Fruit fly (Drosophila melanogaster): ENCODE measurements around the gene pll.

pll gene

dm6 chr3R:27253136-27253920 is at the start of gene pll (continued):
- TF ChIP-seq CG11294 (GFP tag; IDR thresholded peaks at IDR 0.05) (peak; percentile 70; the same call in 1 of the 2 replicates), CG6808 (GFP tag; optimal IDR thresholded peaks at IDR 0.05) (no peak), dac (GFP tag; optimal IDR thresholded peaks at IDR 0.05) (no peak), CG10669 (GFP tag; optimal IDR thresholded peaks at IDR 0.05) (peak; percentile 65), CG15336 (GFP tag; IDR thresholded peaks at IDR 0.05) (peak; percentile 80), achi (GFP tag; optimal IDR thresholded peaks at IDR 0.05) (no peak), fd85E (GFP tag; optimal IDR thresholded peaks at IDR 0.05) (no peak), CG3919 (GFP tag; optimal IDR thresholded peaks at IDR 0.05) (peak; percentile 89), OdsH (GFP tag; optimal IDR thresholded peaks at IDR 0.05) (no peak)

dm6 chr3R:27294113-27294512 is 41.1 kb upstream of the pll start:
- no peak for TF ChIP-seq pdm3 (GFP tag; optimal IDR thresholded peaks at IDR 0.05)
- TF ChIP-seq dac (GFP tag; optimal IDR thresholded peaks at IDR 0.05), result no peak
- TF ChIP-seq CG11294 (GFP tag; IDR thresholded peaks at IDR 0.05), result no peak
- no peak for TF ChIP-seq CG11762 (GFP tag; optimal IDR thresholded peaks at IDR 0.05; ENCODE audit: insufficient read depth)
- no peak for TF ChIP-seq topi (GFP tag; optimal IDR thresholded peaks at IDR 0.05)
- TF ChIP-seq CG10669 (GFP tag; optimal IDR thresholded peaks at IDR 0.05), result no peak
- no peak for TF ChIP-seq CG6276 (GFP tag; optimal IDR thresholded peaks at IDR 0.05)
- TF ChIP-seq eg (GFP tag; IDR thresholded peaks at IDR 0.05), result no peak
- no peak for TF ChIP-seq CG8119 (GFP tag; IDR thresholded peaks at IDR 0.05)
- TF ChIP-seq Sox15 (GFP tag; optimal IDR thresholded peaks at IDR 0.05), result no peak

- TF ChIP-seq Ets96B (tag; optimal IDR thresholded peaks at IDR 0.05), result no peak
- no peak for TF ChIP-seq CG31627 (GFP tag; optimal IDR thresholded peaks at IDR 0.05)
- no peak for TF ChIP-seq Smox (GFP tag; optimal IDR thresholded peaks at IDR 0.05)
- no peak for TF ChIP-seq svp (GFP tag)
- TF ChIP-seq Gug (GFP tag; IDR thresholded peaks at IDR 0.05), result no peak
- no peak for TF ChIP-seq Hr39 (GFP tag; optimal IDR thresholded peaks at IDR 0.05)
- TF ChIP-seq net (GFP tag; optimal IDR thresholded peaks at IDR 0.05), result no peak
- no peak for TF ChIP-seq Sox102F (GFP tag; optimal IDR thresholded peaks at IDR 0.05)
- no peak for TF ChIP-seq OdsH (GFP tag; optimal IDR thresholded peaks at IDR 0.05)
- no peak for TF ChIP-seq CG11902 (GFP tag; optimal IDR thresholded peaks at IDR 0.05)
- TF ChIP-seq fd59A (GFP tag; optimal IDR thresholded peaks at IDR 0.05), result no peak
- TF ChIP-seq Ets21C (GFP tag; optimal IDR thresholded peaks at IDR 0.05), result no peak
- TF ChIP-seq spab (GFP tag; optimal IDR thresholded peaks at IDR 0.05), result no peak
- no peak for TF ChIP-seq CG8119 (GFP tag; IDR thresholded peaks at IDR 0.05)
Observed at dm6 chr3R:27293065-27293464, 40.1 kb upstream of the pll start.

- TF ChIP-seq fd85E (GFP tag; optimal IDR thresholded peaks at IDR 0.05) (no peak), CG6792 (GFP tag; optimal IDR thresholded peaks at IDR 0.05) (peak; percentile 11), eg (GFP tag; IDR thresholded peaks at IDR 0.05) (peak; percentile 48; the same call in 1 of the 3 replicates), fkh (GFP tag; optimal IDR thresholded peaks at IDR 0.05) (peak; percentile 56), Eip93F (GFP tag; optimal IDR thresholded peaks at IDR 0.05) (no peak), CG6854 (GFP tag; optimal IDR thresholded peaks at IDR 0.05) (no peak), CG32006 (GFP tag; optimal IDR thresholded peaks at IDR 0.05) (peak; percentile 13), Eip75B (GFP tag; optimal IDR thresholded peaks at IDR 0.05) (no peak), CG31627 (GFP tag; optimal IDR thresholded peaks at IDR 0.05) (peak; percentile 48), dac (GFP tag; optimal IDR thresholded peaks at IDR 0.05) (no peak), CG3032 (tag; optimal IDR thresholded peaks at IDR 0.05) (no peak), topi (GFP tag; optimal IDR thresholded peaks at IDR 0.05) (peak; percentile 39), CG4318 (GFP tag; optimal IDR thresholded peaks at IDR 0.05) (no peak), spab (GFP tag; optimal IDR thresholded peaks at IDR 0.05) (no peak), Met (GFP tag; optimal IDR thresholded peaks at IDR 0.05) (peak; percentile 50), CG8632 (GFP tag; optimal IDR thresholded peaks at IDR 0.05) (no peak), Sox102F (GFP tag; optimal IDR thresholded peaks at IDR 0.05) (no peak), Blimp-1 (GFP tag; optimal IDR thresholded peaks at IDR 0.05) (no peak), fd59A (GFP tag; optimal IDR thresholded peaks at IDR 0.05) (no peak), achi (GFP tag; optimal IDR thresholded peaks at IDR 0.05) (peak; percentile 9), Eip78C (GFP tag) (no peak), Ets21C (GFP tag; optimal IDR thresholded peaks at IDR 0.05) (no peak), CG3919 (GFP tag; optimal IDR thresholded peaks at IDR 0.05) (peak; percentile 10), vri (GFP tag; optimal IDR thresholded peaks at IDR 0.05) (peak; percentile 52), svp (GFP tag) (peak; percentile 76), Gug (GFP tag; IDR thresholded peaks at IDR 0.05) (no peak), Hr38 (GFP tag; optimal IDR thresholded peaks at IDR 0.05) (no peak)
Observed at dm6 chr3R:27292159-27292880, 39.3 kb upstream of the pll start, which contains the start of gene CG3348. Gene CG3348, minus strand, starts transcription at chr3R:27292209.

Data from whole organism, prepupa.